Worm (Caenorhabditis elegans) whole organism, early embryonic: ENCODE results near the gene srz-44.
"Not testable (repeated sequence)": the region's sequence is repeated elsewhere in the genome, so short reads cannot be mapped to it uniquely, and the experiment has no call there.

ENCODE experiments used
- B0310.2 ChIP-seq: sonication (generic microtip); optimal IDR thresholded peaks from 2 replicates; lab custom pipeline; 2016; ENCODE audit warnings: mild to moderate bottlenecking, missing genetic modification characterization, missing compliant biosample characterization
- F13C5.2 ChIP-seq: sonication (generic microtip); optimal IDR thresholded peaks from 2 replicates; lab custom pipeline; 2017; ENCODE audit warnings: mild to moderate bottlenecking, missing genetic modification characterization, inconsistent platforms, missing compliant biosample characterization
- aly-1 ChIP-seq: sonication (generic microtip); optimal IDR thresholded peaks from 2 replicates; lab custom pipeline; 2016; ENCODE audit warnings: missing genetic modification characterization, missing compliant biosample characterization
- ama-1 ChIP-seq: fragments of 150-350 bp; optimal IDR thresholded peaks from 2 replicates; lab custom pipeline; 2014
- ceh-36 ChIP-seq: sonication (generic microtip); optimal IDR thresholded peaks from 2 replicates; lab custom pipeline; 2016; ENCODE audit warnings: missing genetic modification characterization, inconsistent platforms, missing compliant biosample characterization
- ets-7 ChIP-seq: sonication (generic microtip); optimal IDR thresholded peaks from 2 replicates; lab custom pipeline; 2016; ENCODE audit warnings: missing genotype, missing genetic modification characterization, missing compliant biosample characterization
- flt-1 ChIP-seq: fragments of 200-800 bp; sonication (Bioruptor generic); IDR thresholded peaks from 2 replicates; pipeline ENCODE4 v1.3.6; 2022; ENCODE audit warnings: missing genetic modification characterization, missing compliant biosample characterization
- hmbx-1 ChIP-seq: sonication (generic microtip); optimal IDR thresholded peaks from 2 replicates; lab custom pipeline; 2016; ENCODE audit warnings: mild to moderate bottlenecking, missing genetic modification characterization, missing compliant biosample characterization
- hmg-4 ChIP-seq: fragments of 200-800 bp; sonication (Bioruptor generic); optimal IDR thresholded peaks from 2 replicates; lab custom pipeline; 2018; ENCODE audit warnings: mild to moderate bottlenecking, missing genetic modification characterization, missing compliant biosample characterization
- hnd-1 ChIP-seq: sonication (generic microtip); optimal IDR thresholded peaks from 2 replicates; lab custom pipeline; 2016; ENCODE audit warnings: missing genetic modification characterization, missing compliant biosample characterization
- pes-1 ChIP-seq: fragments of 200-800 bp; sonication (Bioruptor generic); IDR thresholded peaks from 2 replicates; pipeline ENCODE4 v1.3.6; 2022; ENCODE audit warnings: missing genetic modification reagents, missing genetic modification characterization, missing compliant biosample characterization
- scrt-1 ChIP-seq: fragments of 200-800 bp; sonication (Bioruptor generic); IDR thresholded peaks from 2 replicates; pipeline ENCODE4 v1.3.6; 2022; ENCODE audit warnings: missing genetic modification characterization, missing compliant biosample characterization
- sea-1 ChIP-seq: fragments of 200-800 bp; sonication (Bioruptor generic); conservative IDR thresholded peaks from 2 replicates; pipeline ENCODE4 v1.3.6; 2022; ENCODE audit warnings: missing genetic modification characterization, missing compliant biosample characterization
- tbx-11 ChIP-seq: fragments of 200-800 bp; sonication (Bioruptor generic); IDR thresholded peaks from 2 replicates; pipeline ENCODE4 v1.3.6; 2022; ENCODE audit warnings: missing genetic modification characterization, missing compliant biosample characterization
- tbx-37 ChIP-seq: fragments of 200-800 bp; sonication (Bioruptor generic); conservative IDR thresholded peaks from 2 replicates; pipeline ENCODE4 v1.3.6; 2022; ENCODE audit warnings: missing genetic modification reagents, missing genetic modification characterization, missing compliant biosample characterization
- tra-4 ChIP-seq: sonication (generic microtip); optimal IDR thresholded peaks from 2 replicates; lab custom pipeline; 2017; ENCODE audit warnings: missing genetic modification characterization, missing compliant biosample characterization

Gene srz-44

ce11 chrV:15614534-15614933, 24.2 kb downstream of the srz-44 start:
- TF ChIP-seq ama-1 (lab: Kevin White, UChicago) (no peak), tbx-11 (GFP tag; lab: Robert Waterston, UW) (no peak), ets-7 (tag; lab: Kevin White, UChicago) (no peak), B0310.2 (tag; lab: Kevin White, UChicago) (no peak), aly-1 (tag; lab: Kevin White, UChicago) (no peak), flt-1 (GFP tag; lab: Robert Waterston, UW) (no peak), hnd-1 (no peak)

- no peak for TF ChIP-seq ceh-36 (tag; lab: Kevin White, UChicago)
- TF ChIP-seq B0310.2 (tag; lab: Kevin White, UChicago) = no peak
Observed at ce11 chrV:15612886-15613285, 25.9 kb downstream of the srz-44 start, which contains the start of gene str-263. Gene str-263, plus strand, starts transcription at chrV:15613186.

- no peak for TF ChIP-seq flt-1 (GFP tag; lab: Robert Waterston, UW)
- no peak for TF ChIP-seq B0310.2 (tag; lab: Kevin White, UChicago)
- peak; percentile 16 for TF ChIP-seq hmg-4
- TF ChIP-seq tbx-11 (GFP tag; lab: Robert Waterston, UW) = no peak
- 0 out of 2 replicates have a peak, but pooled peaks have one; percentile 19 for TF ChIP-seq sea-1 (GFP tag; lab: Robert Waterston, UW)
- TF ChIP-seq ceh-36 (tag; lab: Kevin White, UChicago) = no peak
- peak; percentile 9 for TF ChIP-seq F13C5.2 (tag; lab: Kevin White, UChicago)
- no peak for TF ChIP-seq tbx-37 (GFP tag; lab: Robert Waterston, UW)
- no peak for TF ChIP-seq tra-4 (tag; lab: Kevin White, UChicago)
- no peak for TF ChIP-seq scrt-1 (GFP tag; lab: Robert Waterston, UW)
Observed at ce11 chrV:15610350-15610940, 28.3 kb downstream of the srz-44 start, which contains the start of the genes fbxa-153 and str-12. Gene fbxa-153, minus strand, starts transcription at chrV:15610384. Gene str-12, plus strand, starts transcription at chrV:15610890.

- TF ChIP-seq hnd-1 (no peak), hmg-4 (no peak), aly-1 (tag; lab: Kevin White, UChicago) (no peak), tbx-37 (GFP tag; lab: Robert Waterston, UW) (no peak), sea-1 (GFP tag; lab: Robert Waterston, UW) (no peak), ama-1 (lab: Kevin White, UChicago) (no peak)
Observed at ce11 chrV:15605045-15605444, 33.7 kb downstream of the srz-44 start, which contains the start of gene fbxa-154. Gene fbxa-154, minus strand, starts transcription at chrV:15605145.

ce11 chrV:15602253-15602652, 36.5 kb downstream of the srz-44 start, which contains the start of gene fbxa-152:
Gene fbxa-152, minus strand, starts transcription at chrV:15602353.
- TF ChIP-seq F13C5.2 (tag; lab: Kevin White, UChicago) (no peak), sea-1 (GFP tag; lab: Robert Waterston, UW) (no peak), ets-7 (tag; lab: Kevin White, UChicago) (no peak), hnd-1 (no peak), scrt-1 (GFP tag; lab: Robert Waterston, UW) (no peak), B0310.2 (tag; lab: Kevin White, UChicago) (no peak), ama-1 (lab: Kevin White, UChicago) (no peak), tbx-37 (GFP tag; lab: Robert Waterston, UW) (no peak), hmbx-1 (tag; lab: Kevin White, UChicago) (no peak)

ce11 chrV:15599762-15600161, 39.0 kb downstream of the srz-44 start, which contains the start of gene B0391.14:
Gene B0391.14, minus strand, starts transcription at chrV:15599862.
- TF ChIP-seq F13C5.2 (tag; lab: Kevin White, UChicago); ceh-36 (tag; lab: Kevin White, UChicago); pes-1 (GFP tag; lab: Robert Waterston, UW): not testable (repeated sequence)

- no peak for TF ChIP-seq B0310.2 (tag; lab: Kevin White, UChicago)
- TF ChIP-seq pes-1 (GFP tag; lab: Robert Waterston, UW) = no peak
- no peak for TF ChIP-seq sea-1 (GFP tag; lab: Robert Waterston, UW)
Observed at ce11 chrV:15594573-15594972, 44.2 kb downstream of the srz-44 start, which contains the start of gene fbxa-139. Gene fbxa-139, minus strand, starts transcription at chrV:15594673.

ce11 chrV:15590183-15590667, 48.5 kb downstream of the srz-44 start, which contains the start of gene F28F8.7:
Gene F28F8.7, minus strand, starts transcription at chrV:15590617.
- 0 out of 2 replicates have a peak, but pooled peaks have one; percentile 39 for TF ChIP-seq tbx-11 (GFP tag; lab: Robert Waterston, UW)
- TF ChIP-seq scrt-1 (GFP tag; lab: Robert Waterston, UW) = 0 out of 2 replicates have a peak, but pooled peaks have one; percentile 41
